Worm (Caenorhabditis elegans) whole organism, young adult: ENCODE results near the gene nhr-277.

ENCODE experiments used
- B0336.3 ChIP-seq: fragments of 200-800 bp; sonication (Bioruptor generic); IDR thresholded peaks from 2 replicates; pipeline ENCODE4 v1.3.6; 2022; ENCODE audit warnings: missing genetic modification characterization, missing compliant biosample characterization
- F57A8.1 ChIP-seq: fragments of 200-800 bp; sonication (Bioruptor generic); optimal IDR thresholded peaks from 2 replicates; lab custom pipeline; 2018; ENCODE audit warnings: mild to moderate bottlenecking, missing genetic modification characterization, moderate library complexity, missing compliant biosample characterization
- cebp-1 ChIP-seq, 2 experiments: fragments of 200-800 bp in 1 of 2; sonication (Bioruptor generic) in 1 of 2; sonication (generic microtip) in 1 of 2; IDR thresholded peaks in 1 of 2; optimal IDR thresholded peaks in 1 of 2; 2 replicates each; pipeline versions ENCODE4 v1.3.6 to Lab custom; 2017 to 2022; ENCODE audit warnings: missing compliant biosample characterization in 2 of 2, missing genetic modification characterization in 2 of 2, mild to moderate bottlenecking in 1 of 2, missing genetic modification reagents in 1 of 2, moderate library complexity in 1 of 2
- dpl-1 ChIP-seq: fragments of 150-350 bp; optimal IDR thresholded peaks from 2 replicates; lab custom pipeline; 2014; ENCODE audit warnings: missing biosample characterization, missing genetic modification reagents, missing genetic modification characterization
- ets-4 ChIP-seq: fragments of 200-800 bp; sonication (Bioruptor generic); optimal IDR thresholded peaks from 2 replicates; lab custom pipeline; 2018; ENCODE audit warnings: mild to moderate bottlenecking, missing genetic modification characterization, missing compliant biosample characterization
- let-526 ChIP-seq: fragments of 200-800 bp; sonication (Bioruptor generic); IDR thresholded peaks from 2 replicates; pipeline ENCODE4 v1.3.6; 2022; ENCODE audit warnings: missing genetic modification reagents, missing genetic modification characterization, missing compliant biosample characterization
- lsl-1 ChIP-seq: fragments of 200-800 bp; sonication (Bioruptor generic); optimal IDR thresholded peaks from 2 replicates; lab custom pipeline; 2018; ENCODE audit warnings: mild to moderate bottlenecking, missing genetic modification characterization, moderate library complexity, missing compliant biosample characterization
- snpc-3.4 ChIP-seq: sonication (generic microtip); optimal IDR thresholded peaks from 2 replicates; lab custom pipeline; 2017; ENCODE audit warnings: missing genetic modification characterization, mild to moderate bottlenecking, missing compliant biosample characterization, antibody characterized with exemption, moderate library complexity, missing genotype, missing genetic modification reagents
- tlf-1 ChIP-seq: fragments of 200-800 bp; sonication (Bioruptor generic); optimal IDR thresholded peaks from 2 replicates; lab custom pipeline; 2018; ENCODE audit warnings: mild to moderate bottlenecking, missing genetic modification characterization, missing compliant biosample characterization
- unc-130 ChIP-seq: sonication (generic microtip); optimal IDR thresholded peaks from 2 replicates; lab custom pipeline; 2016; ENCODE audit warnings: missing genetic modification reagents, missing genetic modification characterization, missing compliant biosample characterization
- zfh-2 ChIP-seq: fragments of 200-800 bp; sonication (Bioruptor generic); conservative IDR thresholded peaks from 2 replicates; pipeline ENCODE4 v1.3.6; 2022; ENCODE audit warnings: missing genetic modification reagents, missing genetic modification characterization, missing compliant biosample characterization
- zim-3 ChIP-seq: sonication (generic microtip); optimal IDR thresholded peaks from 2 replicates; lab custom pipeline; 2017; ENCODE audit warnings: mild to moderate bottlenecking, missing genetic modification characterization, moderate library complexity, missing compliant biosample characterization

- TF ChIP-seq zfh-2 (GFP tag; lab: Robert Waterston, UW) (no peak), B0336.3 (GFP tag; lab: Robert Waterston, UW) (no peak), lsl-1 (GFP tag; lab: Kevin White, UChicago) (no peak), F57A8.1 (GFP tag; lab: Kevin White, UChicago) (no peak), ets-4 (GFP tag; lab: Kevin White, UChicago) (no peak), snpc-3.4 (tag; lab: Kevin White, UChicago) (no peak), let-526 (GFP tag; lab: Robert Waterston, UW) (no peak), unc-130 (GFP tag; lab: Kevin White, UChicago) (no peak), dpl-1 (GFP tag; lab: Kevin White, UChicago) (no peak), cebp-1 (GFP tag; IDR thresholded peaks at IDR 0.05; lab: Robert Waterston, UW) (no peak), cebp-1 (tag; optimal IDR thresholded peaks at IDR 0.05; lab: Kevin White, UChicago) (no peak), tlf-1 (no peak), zim-3 (tag; lab: Kevin White, UChicago) (no peak)
Observed at ce11 chrIV:2751568-2751967, 8.8 kb downstream of the nhr-277 start, which contains the start of gene Y54G2A.41.
